Fruit fly (Drosophila melanogaster): ENCODE results near the gene Spt3.

DNA sequence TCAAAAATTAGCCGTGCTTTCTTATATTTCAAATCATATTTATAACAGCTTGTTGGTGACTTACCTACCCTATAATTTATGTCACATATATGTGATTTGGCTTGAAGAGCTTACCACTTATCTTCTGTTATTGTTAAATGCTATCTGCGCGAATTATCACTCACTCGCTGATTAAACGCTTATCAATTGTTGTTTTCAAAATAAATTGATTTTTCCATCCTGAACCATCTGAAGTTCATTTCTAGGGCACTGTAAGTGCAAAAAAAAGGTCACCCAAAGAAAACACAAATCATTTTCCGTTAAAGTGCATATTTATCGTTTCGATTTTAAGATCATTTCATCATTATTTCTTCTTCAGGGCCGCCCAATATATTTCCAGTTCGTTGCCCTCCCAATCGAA, 38.7 kb upstream of the Spt3 start:
- TF ChIP-seq kay (GFP tag; ENCODE audit: borderline replicate concordance) (peak; percentile 37), Crg-1 (GFP tag; optimal IDR thresholded peaks at IDR 0.05) (no peak), CG7045 (GFP tag; optimal IDR thresholded peaks at IDR 0.05) (no peak), CG12768 (GFP tag; optimal IDR thresholded peaks at IDR 0.05) (no peak), ovo (GFP tag; optimal IDR thresholded peaks at IDR 0.05) (no peak), Hr96 (GFP tag; optimal IDR thresholded peaks at IDR 0.05) (no peak), toe (GFP tag; optimal IDR thresholded peaks at IDR 0.05) (no peak), CG7101 (tag; optimal IDR thresholded peaks at IDR 0.05) (no peak)

Data from whole organism, adult.